Worm (Caenorhabditis elegans): Measurements from ENCODE around the gene dlc-3.

DNA sequence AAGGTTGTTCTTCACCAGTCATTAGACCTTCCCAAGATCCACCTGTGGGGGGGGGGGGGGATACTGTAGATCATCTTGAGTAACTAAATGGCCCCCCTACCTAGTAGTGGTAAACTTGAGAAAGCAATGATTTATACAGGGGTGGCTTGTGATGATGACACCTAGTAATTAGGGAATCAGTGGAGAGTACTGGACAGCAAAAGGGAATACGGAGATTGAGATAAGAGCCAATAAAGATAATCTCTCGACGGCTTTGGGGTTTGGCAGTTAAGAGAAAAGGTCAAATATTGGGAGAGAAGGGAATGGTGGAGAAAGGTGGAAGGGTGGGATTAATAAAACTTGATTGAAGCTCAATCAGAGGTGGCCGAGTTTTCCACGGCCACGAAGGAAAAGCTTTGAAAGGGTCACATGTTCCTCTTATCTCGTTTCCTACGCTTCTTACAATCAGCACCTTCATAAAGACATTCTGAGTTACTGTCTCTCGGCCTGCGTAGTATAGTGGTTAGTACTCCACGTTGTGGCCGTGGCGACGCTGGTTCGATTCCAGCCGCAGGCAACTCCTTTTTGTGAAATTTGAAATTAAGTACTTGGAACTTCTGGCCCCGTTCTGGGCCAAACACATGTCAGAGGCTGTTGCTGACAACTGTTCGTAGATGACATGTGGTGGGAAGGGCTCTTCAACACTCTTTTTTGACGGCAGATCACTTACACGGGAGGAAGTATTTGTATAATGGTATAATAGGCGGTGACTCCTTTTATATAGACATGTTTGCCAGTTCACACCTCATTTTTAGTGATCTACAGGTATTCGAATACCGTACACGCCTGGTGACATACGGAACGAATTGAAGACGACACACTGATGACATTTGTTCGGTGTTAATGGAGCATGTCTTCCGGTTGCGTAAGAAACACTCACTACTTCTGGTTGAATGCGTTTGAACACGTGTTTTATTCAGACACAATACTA, 31.3 kb upstream of the dlc-3 start:
- TF ChIP-seq F57A8.1 (GFP tag; optimal IDR thresholded peaks at IDR 0.05), result no peak
- TF ChIP-seq cebp-1 (GFP tag; IDR thresholded peaks at IDR 0.05), result no peak
- TF ChIP-seq cebp-1 (tag; optimal IDR thresholded peaks at IDR 0.05), result peak; percentile 47
